Worm (Caenorhabditis elegans) whole organism, mixed stage, embryonic: ENCODE data around the gene ncl-1.

Experiments used
- M03D4.4 ChIP-seq: sonication (generic microtip); optimal IDR thresholded peaks from 2 replicates; lab custom pipeline; 2017; ENCODE audit warnings: mild to moderate bottlenecking, missing genetic modification characterization, missing compliant biosample characterization
- bed-3 ChIP-seq: fragments of 200-800 bp; sonication (Bioruptor generic); optimal IDR thresholded peaks from 3 replicates; lab custom pipeline; 2018; ENCODE audit warnings: mild to moderate bottlenecking, missing genetic modification characterization, moderate library complexity, missing compliant biosample characterization
- blmp-1 ChIP-seq: fragments of 150-350 bp; optimal IDR thresholded peaks from 2 replicates; lab custom pipeline; 2014; ENCODE audit warnings: missing biosample characterization, missing genetic modification characterization
- ceh-39 ChIP-seq: fragments of 150-350 bp; optimal IDR thresholded peaks from 2 replicates; lab custom pipeline; 2014; ENCODE audit warnings: missing biosample characterization, missing genetic modification characterization
- ceh-43 ChIP-seq: fragments of 200-800 bp; sonication (Bioruptor generic); optimal IDR thresholded peaks from 2 replicates; lab custom pipeline; 2018; ENCODE audit warnings: mild to moderate bottlenecking, missing genetic modification characterization, moderate library complexity, missing compliant biosample characterization
- ceh-83 ChIP-seq: fragments of 200-800 bp; sonication (Bioruptor generic); optimal IDR thresholded peaks from 2 replicates; lab custom pipeline; 2018; ENCODE audit warnings: mild to moderate bottlenecking, missing genetic modification characterization, missing compliant biosample characterization
- ces-1 ChIP-seq: fragments of 150-350 bp; optimal IDR thresholded peaks from 2 replicates; lab custom pipeline; 2014; ENCODE audit warnings: missing biosample characterization, missing genetic modification reagents, missing genetic modification characterization
- cnd-1 ChIP-seq: fragments of 200-800 bp; sonication (Bioruptor generic); optimal IDR thresholded peaks from 2 replicates; lab custom pipeline; 2018; ENCODE audit warnings: mild to moderate bottlenecking, missing genetic modification characterization, missing compliant biosample characterization
- drap-1 ChIP-seq: fragments of 200-800 bp; sonication (Bioruptor generic); optimal IDR thresholded peaks from 3 replicates; lab custom pipeline; 2018; ENCODE audit warnings: mild to moderate bottlenecking, missing genetic modification characterization, missing compliant biosample characterization
- elt-1 ChIP-seq: sonication (generic microtip); optimal IDR thresholded peaks from 2 replicates; lab custom pipeline; 2017; ENCODE audit warnings: missing genetic modification characterization, mild to moderate bottlenecking, missing compliant biosample characterization, antibody characterized with exemption, moderate library complexity, borderline replicate concordance; ENCODE audit not compliant: insufficient read depth
- elt-3 ChIP-seq: fragments of 150-350 bp; optimal IDR thresholded peaks from 2 replicates; lab custom pipeline; 2014; ENCODE audit warnings: missing biosample characterization, missing genetic modification characterization
- flh-1 ChIP-seq: fragments of 200-800 bp; sonication (Bioruptor generic); optimal IDR thresholded peaks from 2 replicates; lab custom pipeline; 2018; ENCODE audit warnings: mild to moderate bottlenecking, missing genetic modification characterization, moderate library complexity, missing compliant biosample characterization
- ham-2 ChIP-seq: fragments of 200-800 bp; sonication (Bioruptor generic); optimal IDR thresholded peaks from 2 replicates; lab custom pipeline; 2018; ENCODE audit warnings: mild to moderate bottlenecking, missing genetic modification characterization, missing compliant biosample characterization
- hlh-1 ChIP-seq: fragments of 150-350 bp; optimal IDR thresholded peaks from 2 replicates; lab custom pipeline; 2014; ENCODE audit warnings: missing biosample characterization, missing genetic modification reagents, missing genetic modification characterization
- lin-13 ChIP-seq: fragments of 150-350 bp; optimal IDR thresholded peaks from 2 replicates; lab custom pipeline; 2014; ENCODE audit warnings: missing biosample characterization, missing genetic modification characterization
- lin-32 ChIP-seq: fragments of 200-800 bp; sonication (Bioruptor generic); optimal IDR thresholded peaks from 2 replicates; lab custom pipeline; 2018; ENCODE audit warnings: mild to moderate bottlenecking, missing genetic modification characterization, missing compliant biosample characterization
- lsy-2 ChIP-seq: fragments of 150-350 bp; optimal IDR thresholded peaks from 2 replicates; lab custom pipeline; 2014; ENCODE audit warnings: missing biosample characterization, missing genetic modification characterization
- mab-5 ChIP-seq: fragments of 150-350 bp; optimal IDR thresholded peaks from 2 replicates; lab custom pipeline; 2014; ENCODE audit warnings: missing biosample characterization, missing genetic modification characterization
- mep-1 ChIP-seq: fragments of 150-350 bp; optimal IDR thresholded peaks from 2 replicates; lab custom pipeline; 2017; ENCODE audit warnings: missing biosample characterization, missing genetic modification reagents, missing genetic modification characterization, inconsistent platforms
- mls-2 ChIP-seq: sonication (generic microtip); optimal IDR thresholded peaks from 2 replicates; lab custom pipeline; 2016; ENCODE audit warnings: mild to moderate bottlenecking, missing genetic modification characterization, moderate library complexity, missing compliant biosample characterization
- nhr-12 ChIP-seq: fragments of 150-350 bp; optimal IDR thresholded peaks from 2 replicates; lab custom pipeline; 2014; ENCODE audit warnings: missing biosample characterization, missing genetic modification characterization
- nhr-2 ChIP-seq: fragments of 150-350 bp; optimal IDR thresholded peaks from 2 replicates; lab custom pipeline; 2014; ENCODE audit warnings: missing biosample characterization, missing genetic modification characterization
- nhr-237 ChIP-seq: fragments of 150-350 bp; optimal IDR thresholded peaks from 2 replicates; lab custom pipeline; 2014; ENCODE audit warnings: missing biosample characterization, missing genetic modification characterization
- nhr-28 ChIP-seq: fragments of 150-350 bp; optimal IDR thresholded peaks from 2 replicates; lab custom pipeline; 2014; ENCODE audit warnings: missing biosample characterization, missing genetic modification characterization
- nhr-76 ChIP-seq: sonication (generic microtip); optimal IDR thresholded peaks from 2 replicates; lab custom pipeline; 2017; ENCODE audit warnings: missing biosample characterization, missing genetic modification characterization
- pha-4 ChIP-seq: fragments of 150-350 bp; optimal IDR thresholded peaks from 2 replicates; lab custom pipeline; 2018; ENCODE audit warnings: missing biosample characterization, missing genetic modification reagents, missing genetic modification characterization
- sem-2 ChIP-seq: fragments of 200-800 bp; sonication (Bioruptor generic); optimal IDR thresholded peaks from 2 replicates; lab custom pipeline; 2018; ENCODE audit warnings: mild to moderate bottlenecking, missing genetic modification characterization, missing compliant biosample characterization
- snpc-4 ChIP-seq: fragments of 150-350 bp; optimal IDR thresholded peaks from 2 replicates; lab custom pipeline; 2014; ENCODE audit warnings: missing biosample characterization, missing genetic modification characterization
- sptf-1 ChIP-seq: sonication (generic microtip); optimal IDR thresholded peaks from 2 replicates; lab custom pipeline; 2017; ENCODE audit warnings: mild to moderate bottlenecking, missing genetic modification characterization, moderate library complexity, missing compliant biosample characterization
- tbx-8 ChIP-seq: fragments of 200-800 bp; sonication (Bioruptor generic); optimal IDR thresholded peaks from 2 replicates; lab custom pipeline; 2018; ENCODE audit warnings: mild to moderate bottlenecking, missing genetic modification characterization, moderate library complexity, missing compliant biosample characterization
- unc-120 ChIP-seq: sonication (generic microtip); optimal IDR thresholded peaks from 2 replicates; lab custom pipeline; 2017; ENCODE audit warnings: missing genetic modification characterization, missing compliant biosample characterization; ENCODE audit not compliant: poor library complexity, severe bottlenecking
- unc-39 ChIP-seq: fragments of 150-350 bp; optimal IDR thresholded peaks from 2 replicates; lab custom pipeline; 2014; ENCODE audit warnings: missing biosample characterization, missing genetic modification characterization
- unc-62 ChIP-seq: fragments of 150-350 bp; optimal IDR thresholded peaks from 2 replicates; lab custom pipeline; 2014; ENCODE audit warnings: missing biosample characterization, missing genetic modification reagents, missing genetic modification characterization
- zip-8 ChIP-seq: fragments of 150-350 bp; optimal IDR thresholded peaks from 2 replicates; lab custom pipeline; 2014; ENCODE audit warnings: missing biosample characterization, missing genetic modification characterization
- ztf-11 ChIP-seq: fragments of 150-350 bp; optimal IDR thresholded peaks from 2 replicates; lab custom pipeline; 2014; ENCODE audit warnings: missing biosample characterization, missing genetic modification characterization

The ncl-1 gene

DNA sequence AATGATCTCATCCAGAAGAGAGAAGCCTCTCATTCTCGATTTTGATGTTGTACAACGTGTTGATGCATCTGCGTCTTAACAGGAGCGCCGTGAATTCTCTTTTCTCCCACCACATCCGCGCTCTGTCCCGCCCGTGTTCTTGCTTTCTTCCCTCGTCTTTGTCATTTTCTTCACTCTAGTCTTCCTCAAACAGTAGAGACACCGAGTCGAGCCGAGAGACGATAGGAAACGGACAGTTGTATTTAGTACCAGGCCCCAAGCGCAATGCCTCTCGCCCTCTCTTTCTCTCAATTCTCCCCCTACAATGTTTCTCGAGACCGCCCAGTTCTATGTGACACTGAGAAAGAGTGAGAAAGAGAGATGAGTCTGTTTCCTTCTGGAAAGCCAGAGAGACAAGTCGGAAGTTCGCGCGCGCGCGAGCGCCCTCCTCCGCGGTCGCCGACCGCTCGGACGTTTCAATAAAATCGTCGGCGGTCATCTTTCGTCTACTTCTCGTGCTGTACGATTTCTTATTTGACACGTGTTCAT is 10.1 kb downstream of the ncl-1 start, which contains the start of gene ZK112.4:
Gene ZK112.4 (minus strand): TSS at position 478 of the 528 bp plus-strand sequence.
- TF ChIP-seq tbx-8 (GFP tag; lab: Kevin White, UChicago) (no peak), flh-1 (no peak), sptf-1 (tag; lab: Kevin White, UChicago) (peak; percentile 68), pha-4 (peak; percentile 66), ceh-39 (no peak), bed-3 (GFP tag; lab: Kevin White, UChicago) (no peak), M03D4.4 (tag; lab: Kevin White, UChicago) (peak; percentile 48), lsy-2 (tag; lab: Kevin White, UChicago) (no peak), ceh-83 (GFP tag; lab: Kevin White, UChicago) (no peak), mls-2 (tag; lab: Kevin White, UChicago) (peak; percentile 22), nhr-28 (tag; lab: Kevin White, UChicago) (no peak), elt-3 (no peak), ces-1 (GFP tag; lab: Kevin White, UChicago) (peak; percentile 15), snpc-4 (no peak), mab-5 (tag; lab: Kevin White, UChicago) (no peak), cnd-1 (tag; lab: Kevin White, UChicago) (no peak), nhr-2 (tag; lab: Kevin White, UChicago) (no peak), unc-120 (tag; lab: Kevin White, UChicago) (peak; percentile 95), blmp-1 (tag; lab: Kevin White, UChicago) (no peak), unc-62 (GFP tag; lab: Kevin White, UChicago) (peak; percentile 90), lin-32 (GFP tag; lab: Kevin White, UChicago) (no peak), elt-1 (tag; lab: Kevin White, UChicago) (no peak), unc-39 (tag; lab: Kevin White, UChicago) (no peak), nhr-76 (tag; lab: Kevin White, UChicago) (no peak), ham-2 (GFP tag; lab: Kevin White, UChicago) (peak; percentile 60), nhr-237 (tag; lab: Kevin White, UChicago) (peak; percentile 78), ztf-11 (no peak), lin-13 (tag; lab: Kevin White, UChicago) (peak; percentile 4), ceh-43 (GFP tag; lab: Kevin White, UChicago) (no peak), zip-8 (tag; lab: Kevin White, UChicago) (no peak), sem-2 (no peak), nhr-12 (tag; lab: Kevin White, UChicago) (no peak), drap-1 (GFP tag; lab: Kevin White, UChicago) (peak; percentile 50), mep-1 (tag; lab: Kevin White, UChicago) (no peak), hlh-1 (peak; percentile 76)

DNA sequence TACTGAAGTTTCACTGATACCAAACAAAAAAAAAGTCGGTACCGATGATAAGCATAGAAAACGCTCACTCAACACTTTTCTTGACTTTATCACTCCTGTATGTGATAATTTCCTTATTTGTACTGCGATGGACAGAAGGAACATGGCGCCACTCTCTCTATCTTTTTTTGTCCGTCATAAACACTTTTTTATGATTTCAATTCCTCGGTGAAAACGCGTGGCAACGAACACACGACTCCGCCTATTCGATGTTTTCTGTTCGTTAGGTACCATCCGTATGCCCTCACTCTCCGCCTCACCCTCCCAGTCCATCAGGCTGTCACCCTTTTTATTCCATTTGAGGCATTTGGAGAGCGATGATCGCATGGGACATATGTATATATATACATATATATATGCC is 10.8 kb downstream of the ncl-1 start:
- TF ChIP-seq cnd-1 (tag; lab: Kevin White, UChicago) (peak; percentile 68), ceh-39 (no peak), ceh-43 (GFP tag; lab: Kevin White, UChicago) (no peak), unc-62 (GFP tag; lab: Kevin White, UChicago) (no peak)

DNA sequence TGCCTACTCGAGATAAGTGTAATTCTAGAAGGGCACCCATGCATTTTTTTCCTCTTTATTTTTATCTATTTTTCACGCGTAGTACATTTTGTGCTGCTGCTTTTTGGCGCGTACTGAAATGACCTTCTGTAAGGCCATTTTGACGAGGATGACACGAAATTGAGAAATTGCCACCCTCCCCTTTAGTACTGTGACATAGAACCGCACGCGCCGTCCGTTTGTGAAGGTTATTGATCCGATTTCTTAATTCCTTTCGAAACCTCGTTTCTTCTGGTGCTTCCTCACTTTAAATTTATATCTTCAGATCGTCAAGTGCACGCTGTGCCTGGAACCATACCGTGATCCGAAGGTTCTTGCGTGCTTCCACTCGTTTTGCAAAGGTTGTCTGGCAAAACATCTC is 11.6 kb downstream of the ncl-1 start:
- TF ChIP-seq nhr-12 (tag; lab: Kevin White, UChicago), result no peak
- TF ChIP-seq ceh-39, result no peak
- no peak for TF ChIP-seq mls-2 (tag; lab: Kevin White, UChicago)

DNA sequence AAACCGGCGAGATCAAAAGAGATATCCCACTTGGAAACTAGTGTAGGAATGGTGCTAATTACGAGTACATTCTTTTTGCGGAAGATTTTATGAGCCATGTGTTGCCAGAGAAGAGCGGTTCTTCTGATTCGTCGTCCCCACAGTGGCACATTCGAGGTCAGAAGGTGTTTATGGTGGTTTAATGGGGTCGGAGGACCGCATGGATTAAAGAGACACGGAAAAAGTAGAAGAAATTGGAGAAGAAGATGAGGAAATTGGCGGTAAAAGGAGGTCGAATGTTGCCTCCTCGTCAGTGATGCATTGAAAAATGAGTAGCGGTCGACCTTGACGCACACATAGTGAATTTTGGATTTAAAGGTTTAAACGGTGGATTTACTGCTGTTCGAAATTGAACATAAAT is 14.0 kb downstream of the ncl-1 start:
- TF ChIP-seq nhr-2 (tag; lab: Kevin White, UChicago) (peak; percentile 27), ham-2 (GFP tag; lab: Kevin White, UChicago) (peak; percentile 45), snpc-4 (no peak)
